Worm (Caenorhabditis elegans) whole organism, L3 larva: ENCODE data around the gene C55C3.8.

Experiments
- ama-1 ChIP-seq: fragments of 150-350 bp; optimal IDR thresholded peaks from 2 replicates; lab custom pipeline; 2018
- ceh-82 ChIP-seq: fragments of 150-350 bp; optimal IDR thresholded peaks from 2 replicates; lab custom pipeline; 2014; ENCODE audit warnings: missing biosample characterization, missing genetic modification characterization
- hmg-11 ChIP-seq: sonication (generic microtip); optimal IDR thresholded peaks from 2 replicates; lab custom pipeline; 2016; ENCODE audit warnings: missing genetic modification characterization, missing compliant biosample characterization
- jun-1 ChIP-seq: fragments of 150-350 bp; optimal IDR thresholded peaks from 2 replicates; lab custom pipeline; 2014; ENCODE audit warnings: missing biosample characterization, missing genetic modification reagents, missing genetic modification characterization
- lin-15B ChIP-seq: fragments of 150-350 bp; optimal IDR thresholded peaks from 2 replicates; lab custom pipeline; 2014; ENCODE audit warnings: missing biosample characterization, missing genetic modification characterization
- lin-39 ChIP-seq: fragments of 150-350 bp; optimal IDR thresholded peaks from 2 replicates; lab custom pipeline; 2018; ENCODE audit warnings: missing biosample characterization, missing genetic modification reagents, missing genetic modification characterization
- nhr-28 ChIP-seq: fragments of 150-350 bp; optimal IDR thresholded peaks from 2 replicates; lab custom pipeline; 2014; ENCODE audit warnings: missing biosample characterization, missing genetic modification characterization
- nhr-77 ChIP-seq: fragments of 150-350 bp; optimal IDR thresholded peaks from 2 replicates; lab custom pipeline; 2014; ENCODE audit warnings: missing biosample characterization, missing genetic modification characterization
- pha-4 ChIP-seq: fragments of 150-350 bp; optimal IDR thresholded peaks from 2 replicates; lab custom pipeline; 2014; ENCODE audit warnings: missing biosample characterization, missing genetic modification reagents, missing genetic modification characterization
- pqm-1 ChIP-seq: fragments of 150-350 bp; optimal IDR thresholded peaks from 2 replicates; lab custom pipeline; 2017; ENCODE audit warnings: missing biosample characterization, missing genetic modification characterization, inconsistent platforms
- sea-2 ChIP-seq: fragments of 150-350 bp; sonication (generic microtip); optimal IDR thresholded peaks from 4 replicates; lab custom pipeline; 2014; ENCODE audit warnings: missing biosample characterization, missing genetic modification reagents, missing genetic modification characterization
- ztf-11 ChIP-seq: fragments of 150-350 bp; optimal IDR thresholded peaks from 2 replicates; lab custom pipeline; 2014; ENCODE audit warnings: missing biosample characterization, missing genetic modification characterization
- ztf-4 ChIP-seq: fragments of 150-350 bp; optimal IDR thresholded peaks from 2 replicates; lab custom pipeline; 2014; ENCODE audit warnings: missing biosample characterization, missing genetic modification characterization

DNA sequence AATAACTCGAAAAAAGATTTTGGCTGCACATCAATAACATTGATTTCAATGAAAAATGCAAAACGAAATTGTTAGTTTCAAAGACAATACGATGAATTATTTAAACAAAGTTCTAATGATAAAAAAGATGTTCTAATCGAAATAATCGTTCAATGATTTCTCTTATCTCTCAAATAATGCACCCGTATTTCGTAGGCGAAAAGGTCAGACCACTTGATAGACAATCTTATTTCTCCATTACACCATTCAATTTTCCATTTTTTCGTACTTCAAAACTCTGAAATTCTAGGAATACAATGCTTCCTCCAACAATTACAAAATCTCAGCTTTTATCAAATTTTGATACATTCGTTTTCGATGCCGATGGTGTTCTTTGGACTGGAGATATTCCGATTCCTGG lies 53.3 kb downstream of the C55C3.8 start, which contains the start of gene C45E5.1:
- TF ChIP-seq ztf-11 (tag; lab: Kevin White, UChicago) = no peak
- TF ChIP-seq pha-4 (tag; lab: Kevin White, UChicago) = no peak
- TF ChIP-seq jun-1 (tag; lab: Kevin White, UChicago) = no peak
- no peak for TF ChIP-seq hmg-11 (tag; lab: Kevin White, UChicago)
- no peak for TF ChIP-seq sea-2 (GFP tag; lab: Kevin White, UChicago)
- TF ChIP-seq nhr-77 (tag; lab: Kevin White, UChicago) = no peak
- no peak for TF ChIP-seq nhr-28 (tag; lab: Kevin White, UChicago)
- TF ChIP-seq pqm-1 (tag; lab: Kevin White, UChicago) = peak; percentile 47
- no peak for TF ChIP-seq ztf-4
- TF ChIP-seq lin-39 = no peak
- TF ChIP-seq ceh-82 (tag; lab: Kevin White, UChicago) = no peak
- TF ChIP-seq lin-15B (tag; lab: Kevin White, UChicago) = no peak
- no peak for TF ChIP-seq ama-1 (lab: Kevin White, UChicago)
